Worm (Caenorhabditis elegans) whole organism, L1 larva: ENCODE data around the gene wdr-20.

Source experiments
- C04F5.9 ChIP-seq: sonication (generic microtip); optimal IDR thresholded peaks from 2 replicates; lab custom pipeline; 2016; ENCODE audit warnings: missing genetic modification characterization, missing compliant biosample characterization
- C34B4.2 ChIP-seq: sonication (generic microtip); optimal IDR thresholded peaks from 2 replicates; lab custom pipeline; 2017; ENCODE audit warnings: mild to moderate bottlenecking, missing genetic modification characterization, missing compliant biosample characterization
- F16B12.6 ChIP-seq: fragments of 150-350 bp; optimal IDR thresholded peaks from 2 replicates; lab custom pipeline; 2014; ENCODE audit warnings: missing biosample characterization, missing genetic modification characterization
- Y116A8C.19 ChIP-seq: sonication (generic microtip); optimal IDR thresholded peaks from 2 replicates; lab custom pipeline; 2016; ENCODE audit warnings: missing compliant biosample characterization, missing genetic modification characterization, borderline replicate concordance
- alr-1 ChIP-seq: fragments of 200-800 bp; sonication (Bioruptor generic); optimal IDR thresholded peaks from 2 replicates; lab custom pipeline; 2018; ENCODE audit warnings: borderline replicate concordance, mild to moderate bottlenecking, missing genetic modification characterization, missing compliant biosample characterization
- ama-1 ChIP-seq: fragments of 150-350 bp; optimal IDR thresholded peaks from 2 replicates; lab custom pipeline; 2014
- ceh-8 ChIP-seq: fragments of 200-800 bp; sonication (Bioruptor generic); optimal IDR thresholded peaks from 2 replicates; lab custom pipeline; 2018; ENCODE audit warnings: mild to moderate bottlenecking, missing genetic modification characterization, moderate library complexity, missing compliant biosample characterization
- ceh-82 ChIP-seq, 3 experiments: fragments of 150-350 bp in 1 of 3; sonication (generic microtip) in 2 of 3; optimal IDR thresholded peaks; 2 replicates each; lab custom pipeline; 2014 to 2017; ENCODE audit warnings: missing biosample characterization in 3 of 3, missing genetic modification characterization in 3 of 3
- ces-1 ChIP-seq: fragments of 150-350 bp; optimal IDR thresholded peaks from 2 replicates; lab custom pipeline; 2014; ENCODE audit warnings: missing biosample characterization, missing genetic modification reagents, missing genetic modification characterization
- dsc-1 ChIP-seq: sonication (generic microtip); optimal IDR thresholded peaks from 2 replicates; lab custom pipeline; 2016; ENCODE audit warnings: mild to moderate bottlenecking, missing genetic modification characterization, missing compliant biosample characterization
- efl-3 ChIP-seq: fragments of 200-800 bp; sonication (Bioruptor generic); optimal IDR thresholded peaks from 2 replicates; lab custom pipeline; 2018; ENCODE audit warnings: mild to moderate bottlenecking, missing genetic modification characterization, missing compliant biosample characterization
- egl-27 ChIP-seq, 2 experiments: fragments of 150-350 bp in 1 of 2; sonication (generic microtip); optimal IDR thresholded peaks; 3 replicates each; lab custom pipeline; 2017 to 2018; ENCODE audit warnings: missing biosample characterization in 2 of 2, missing genetic modification characterization in 2 of 2, missing genetic modification reagents in 2 of 2
- elt-2 ChIP-seq: sonication (generic microtip); optimal IDR thresholded peaks from 2 replicates; lab custom pipeline; 2016; ENCODE audit warnings: missing genetic modification characterization, mild to moderate bottlenecking, inconsistent platforms, missing compliant biosample characterization, missing genetic modification reagents
- fkh-10 ChIP-seq: sonication (generic microtip); optimal IDR thresholded peaks from 2 replicates; lab custom pipeline; 2017; ENCODE audit warnings: missing biosample characterization, missing genetic modification reagents, missing genetic modification characterization
- fkh-8 ChIP-seq: sonication (generic microtip); optimal IDR thresholded peaks from 2 replicates; lab custom pipeline; 2016; ENCODE audit warnings: mild to moderate bottlenecking, missing genetic modification characterization, missing compliant biosample characterization
- fos-1 ChIP-seq: fragments of 150-350 bp; optimal IDR thresholded peaks from 2 replicates; lab custom pipeline; 2014; ENCODE audit warnings: missing biosample characterization, missing genetic modification characterization
- hlh-17 ChIP-seq: fragments of 200-800 bp; sonication (Bioruptor generic); optimal IDR thresholded peaks from 2 replicates; lab custom pipeline; 2018; ENCODE audit warnings: missing genetic modification characterization, mild to moderate bottlenecking, missing compliant biosample characterization, moderate library complexity, borderline replicate concordance
- hpl-2 ChIP-seq: fragments of 150-350 bp; optimal IDR thresholded peaks from 2 replicates; lab custom pipeline; 2014; ENCODE audit warnings: missing biosample characterization, missing genetic modification reagents, missing genetic modification characterization
- isw-1 ChIP-seq: fragments of 200-800 bp; sonication (Bioruptor generic); IDR thresholded peaks from 2 replicates; pipeline ENCODE4 v1.3.6; 2022; ENCODE audit warnings: missing genetic modification characterization, missing compliant biosample characterization
- jun-1 ChIP-seq: fragments of 150-350 bp; optimal IDR thresholded peaks from 2 replicates; lab custom pipeline; 2014; ENCODE audit warnings: missing biosample characterization, missing genetic modification reagents, missing genetic modification characterization
- lin-13 ChIP-seq: fragments of 150-350 bp; optimal IDR thresholded peaks from 2 replicates; lab custom pipeline; 2014; ENCODE audit warnings: missing biosample characterization, missing genetic modification reagents, missing genetic modification characterization
- lin-14 ChIP-seq: fragments of 200-800 bp; sonication (Bioruptor generic); optimal IDR thresholded peaks from 2 replicates; lab custom pipeline; 2018; ENCODE audit warnings: mild to moderate bottlenecking, missing genetic modification characterization, moderate library complexity, missing compliant biosample characterization
- lin-35 ChIP-seq, 2 experiments: fragments of 150-350 bp; optimal IDR thresholded peaks; 2 replicates each; lab custom pipeline; 2014; ENCODE audit warnings: missing biosample characterization in 2 of 2, missing genetic modification characterization in 2 of 2, missing genetic modification reagents in 2 of 2
- lin-39 ChIP-seq: fragments of 150-350 bp; optimal IDR thresholded peaks from 2 replicates; lab custom pipeline; 2014; ENCODE audit warnings: missing biosample characterization, missing genetic modification reagents, missing genetic modification characterization
- lsy-2 ChIP-seq, 2 experiments: fragments of 150-350 bp; optimal IDR thresholded peaks; 2 replicates each; lab custom pipeline; 2014; ENCODE audit warnings: missing biosample characterization in 2 of 2, missing genetic modification characterization in 2 of 2
- mdl-1 ChIP-seq, 2 experiments: fragments of 150-350 bp; optimal IDR thresholded peaks; 2 replicates each; lab custom pipeline; 2014 to 2017; ENCODE audit warnings: missing biosample characterization in 2 of 2, missing genetic modification characterization in 2 of 2, inconsistent platforms in 1 of 2
- mef-2 ChIP-seq: fragments of 150-350 bp; optimal IDR thresholded peaks from 2 replicates; lab custom pipeline; 2014; ENCODE audit warnings: missing biosample characterization, missing genetic modification characterization
- mep-1 ChIP-seq: fragments of 150-350 bp; optimal IDR thresholded peaks from 2 replicates; lab custom pipeline; 2014; ENCODE audit warnings: missing biosample characterization, missing genetic modification characterization
- nhr-11 ChIP-seq: fragments of 150-350 bp; optimal IDR thresholded peaks from 2 replicates; lab custom pipeline; 2014; ENCODE audit warnings: missing biosample characterization, missing genetic modification characterization
- nhr-19 ChIP-seq: fragments of 200-800 bp; sonication (Bioruptor generic); conservative IDR thresholded peaks from 2 replicates; pipeline ENCODE4 v1.3.6; 2022; ENCODE audit warnings: missing genetic modification characterization, missing compliant biosample characterization
- nhr-237 ChIP-seq: fragments of 150-350 bp; optimal IDR thresholded peaks from 2 replicates; lab custom pipeline; 2014; ENCODE audit warnings: missing biosample characterization, missing genetic modification characterization
- nhr-28 ChIP-seq: fragments of 150-350 bp; optimal IDR thresholded peaks from 2 replicates; lab custom pipeline; 2014; ENCODE audit warnings: missing biosample characterization, missing genetic modification characterization
- nhr-77 ChIP-seq: fragments of 150-350 bp; optimal IDR thresholded peaks from 2 replicates; lab custom pipeline; 2014; ENCODE audit warnings: missing biosample characterization, missing genetic modification characterization
- nhr-84 ChIP-seq: sonication (generic microtip); optimal IDR thresholded peaks from 2 replicates; lab custom pipeline; 2017; ENCODE audit warnings: missing biosample characterization, missing genetic modification characterization
- nhr-85 ChIP-seq: sonication (generic microtip); peaks from one replicate; lab custom pipeline; 2016; ENCODE audit warnings: missing genetic modification characterization, inconsistent platforms, missing compliant biosample characterization
- nhr-90 ChIP-seq: sonication (generic microtip); optimal IDR thresholded peaks from 2 replicates; lab custom pipeline; 2016; ENCODE audit warnings: mild to moderate bottlenecking, missing genetic modification characterization, missing compliant biosample characterization; ENCODE audit not compliant: poor library complexity
- pax-3 ChIP-seq: fragments of 200-800 bp; sonication (Bioruptor generic); optimal IDR thresholded peaks from 2 replicates; lab custom pipeline; 2018; ENCODE audit warnings: mild to moderate bottlenecking, missing genetic modification characterization, moderate library complexity, missing compliant biosample characterization
- rnt-1 ChIP-seq: sonication (generic microtip); optimal IDR thresholded peaks from 2 replicates; lab custom pipeline; 2016; ENCODE audit warnings: mild to moderate bottlenecking, missing genetic modification characterization, moderate library complexity, missing compliant biosample characterization
- snpc-4 ChIP-seq: fragments of 150-350 bp; optimal IDR thresholded peaks from 2 replicates; lab custom pipeline; 2014; ENCODE audit warnings: missing biosample characterization, missing genetic modification characterization
- snu-23 ChIP-seq: sonication (generic microtip); optimal IDR thresholded peaks from 2 replicates; lab custom pipeline; 2016; ENCODE audit warnings: missing genetic modification characterization, missing compliant biosample characterization
- sox-4 ChIP-seq: sonication (generic microtip); optimal IDR thresholded peaks from 2 replicates; lab custom pipeline; 2016; ENCODE audit warnings: missing genetic modification characterization, missing compliant biosample characterization
- sptf-1 ChIP-seq: fragments of 150-350 bp; optimal IDR thresholded peaks from 2 replicates; lab custom pipeline; 2014; ENCODE audit warnings: missing biosample characterization, missing genetic modification characterization
- unc-130 ChIP-seq: fragments of 150-350 bp; optimal IDR thresholded peaks from 2 replicates; lab custom pipeline; 2017; ENCODE audit warnings: missing biosample characterization, missing genetic modification characterization, inconsistent platforms
- unc-30 ChIP-seq: sonication (generic microtip); optimal IDR thresholded peaks from 2 replicates; lab custom pipeline; 2017; ENCODE audit warnings: missing biosample characterization, missing genetic modification characterization
- unc-62 ChIP-seq: fragments of 150-350 bp; optimal IDR thresholded peaks from 2 replicates; lab custom pipeline; 2014; ENCODE audit warnings: missing biosample characterization, missing genetic modification reagents, missing genetic modification characterization
- unc-86 ChIP-seq: sonication (generic microtip); optimal IDR thresholded peaks from 2 replicates; lab custom pipeline; 2016; ENCODE audit warnings: missing genetic modification characterization, missing compliant biosample characterization
- unc-98 ChIP-seq: fragments of 200-800 bp; sonication (Bioruptor generic); IDR thresholded peaks from 2 replicates; pipeline ENCODE4 v1.3.6; 2022; ENCODE audit warnings: missing genetic modification characterization, missing compliant biosample characterization
- vab-15 ChIP-seq: sonication (generic microtip); optimal IDR thresholded peaks from 2 replicates; lab custom pipeline; 2017; ENCODE audit warnings: missing genotype, mild to moderate bottlenecking, missing genetic modification characterization, missing compliant biosample characterization
- xbp-1 ChIP-seq: sonication (generic microtip); optimal IDR thresholded peaks from 2 replicates; lab custom pipeline; 2016; ENCODE audit warnings: missing genetic modification characterization, missing compliant biosample characterization
- zag-1 ChIP-seq: fragments of 150-350 bp; optimal IDR thresholded peaks from 2 replicates; lab custom pipeline; 2014; ENCODE audit warnings: missing biosample characterization, missing genetic modification characterization
- ztf-11 ChIP-seq, 2 experiments: sonication (generic microtip); optimal IDR thresholded peaks; 2 replicates each; lab custom pipeline; 2016 to 2017; ENCODE audit warnings: missing genetic modification characterization in 2 of 2, missing biosample characterization in 1 of 2, missing compliant biosample characterization in 1 of 2

Gene wdr-20

DNA sequence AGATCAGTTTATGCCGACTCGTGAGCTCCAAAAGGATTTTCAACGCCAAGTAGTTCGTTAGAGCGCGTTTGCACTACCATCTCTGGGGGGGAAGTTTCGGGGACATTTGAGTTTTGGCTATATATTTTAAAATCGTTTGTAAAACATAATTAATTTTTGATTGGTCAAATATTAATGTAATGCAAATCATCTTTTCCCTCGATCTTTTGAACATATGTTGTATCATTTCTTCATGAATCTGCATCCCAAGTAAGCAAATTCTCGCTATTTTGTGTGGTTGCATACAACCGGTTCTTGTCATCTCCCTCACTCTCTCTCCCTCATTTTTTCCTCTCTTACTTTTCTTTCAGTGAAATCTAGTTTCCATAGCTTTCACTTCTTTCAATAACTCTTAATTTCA is 44.2 kb upstream of the wdr-20 start (continued):
- TF ChIP-seq lin-39 (tag; lab: Kevin White, UChicago): no peak
- peak; percentile 79 for TF ChIP-seq xbp-1 (tag; lab: Kevin White, UChicago)
- TF ChIP-seq nhr-77 (tag; lab: Kevin White, UChicago): peak; percentile 70
- no peak for TF ChIP-seq nhr-28 (tag; lab: Kevin White, UChicago)
- no peak for TF ChIP-seq nhr-11 (tag; lab: Kevin White, UChicago)
- TF ChIP-seq ceh-82 (tag; optimal IDR thresholded peaks at IDR 0.05; lab: Kevin White, UChicago): no peak
- peak; percentile 90 for TF ChIP-seq nhr-85 (tag; lab: Kevin White, UChicago)
- TF ChIP-seq unc-86 (tag; lab: Kevin White, UChicago): peak; percentile 53
- TF ChIP-seq Y116A8C.19: no peak
- TF ChIP-seq ama-1 (lab: Kevin White, UChicago): no peak
- no peak for TF ChIP-seq nhr-84 (tag; lab: Kevin White, UChicago)
- peak; percentile 29 for TF ChIP-seq rnt-1 (tag; lab: Kevin White, UChicago)
- peak; percentile 85 for TF ChIP-seq lin-14
- TF ChIP-seq snpc-4 (tag; lab: Kevin White, UChicago): peak; percentile 54
- TF ChIP-seq F16B12.6 (tag; lab: Kevin White, UChicago): no peak
- TF ChIP-seq isw-1 (GFP tag; lab: Robert Waterston, UW): peak; percentile 63
- no peak for TF ChIP-seq hpl-2 (GFP tag; lab: Kevin White, UChicago)
- TF ChIP-seq vab-15: peak; percentile 62
- TF ChIP-seq sptf-1 (tag; lab: Kevin White, UChicago): no peak
- TF ChIP-seq fkh-8 (tag; lab: Kevin White, UChicago): peak; percentile 85
- peak; percentile 39 for TF ChIP-seq jun-1 (tag; lab: Kevin White, UChicago)
- TF ChIP-seq fos-1 (tag; lab: Kevin White, UChicago): no peak
- no peak for TF ChIP-seq unc-98 (GFP tag; lab: Robert Waterston, UW)
- peak; percentile 37 for TF ChIP-seq mep-1
- TF ChIP-seq fkh-10 (GFP tag; lab: Kevin White, UChicago): no peak
- no peak for TF ChIP-seq hlh-17
- TF ChIP-seq elt-2 (tag; lab: Kevin White, UChicago): peak; percentile 24
- no peak for TF ChIP-seq egl-27 (tag; optimal IDR thresholded peaks at IDR 0.05; lab: Kevin White, UChicago)
- no peak for TF ChIP-seq ces-1 (GFP tag; lab: Kevin White, UChicago)
- no peak for TF ChIP-seq efl-3 (GFP tag; lab: Kevin White, UChicago)
- peak; percentile 81 for TF ChIP-seq snu-23
- TF ChIP-seq lsy-2 (tag; optimal IDR thresholded peaks at IDR 0.05; lab: Kevin White, UChicago): peak; percentile 52 to 81
- TF ChIP-seq nhr-90 (tag; lab: Kevin White, UChicago): peak; percentile 80
- TF ChIP-seq pax-3 (tag; lab: Kevin White, UChicago): peak; percentile 78
- peak in 1 of 2 experiments; percentile 60 for TF ChIP-seq ztf-11 (tag; optimal IDR thresholded peaks at IDR 0.05; lab: Kevin White, UChicago)
- no peak for TF ChIP-seq alr-1 (tag; lab: Kevin White, UChicago)

DNA sequence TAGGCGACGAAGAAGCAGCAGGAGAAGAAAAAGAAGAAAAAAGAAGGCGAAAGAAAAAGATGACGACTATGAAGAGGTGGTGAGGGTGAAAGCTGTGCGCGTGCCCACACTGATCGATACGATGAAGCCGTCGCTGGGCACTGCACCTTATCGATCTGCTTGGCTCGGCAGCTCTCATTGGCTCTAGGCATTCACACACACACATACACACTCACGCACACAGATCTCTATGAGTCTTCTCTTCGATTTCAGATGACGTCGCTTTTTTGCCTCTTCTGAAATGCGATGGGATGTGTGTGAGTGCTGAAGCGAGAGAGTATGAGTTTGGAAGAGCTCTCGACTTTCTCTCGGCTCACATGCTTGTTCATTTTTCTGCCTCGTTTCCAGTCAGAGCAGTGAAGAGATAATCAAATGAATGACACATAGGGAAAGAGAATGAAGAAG is 40.7 kb upstream of the wdr-20 start:
- TF ChIP-seq unc-98 (GFP tag; lab: Robert Waterston, UW) (no peak), nhr-237 (tag; lab: Kevin White, UChicago) (peak; percentile 24), ceh-8 (GFP tag; lab: Kevin White, UChicago) (peak; percentile 77), nhr-84 (tag; lab: Kevin White, UChicago) (no peak), ztf-11 (tag; optimal IDR thresholded peaks at IDR 0.05; lab: Kevin White, UChicago) (peak in 1 of 2 experiments; percentile 25), pax-3 (tag; lab: Kevin White, UChicago) (peak; percentile 78), unc-86 (tag; lab: Kevin White, UChicago) (peak; percentile 94), fkh-8 (tag; lab: Kevin White, UChicago) (peak; percentile 98), hpl-2 (GFP tag; lab: Kevin White, UChicago) (no peak), mdl-1 (tag; optimal IDR thresholded peaks at IDR 0.05; lab: Kevin White, UChicago) (peak in 1 of 2 experiments; percentile 51), egl-27 (tag; optimal IDR thresholded peaks at IDR 0.05; lab: Kevin White, UChicago) (peak in 1 of 2 experiments; percentile 27), nhr-19 (GFP tag; lab: Robert Waterston, UW) (peak; percentile 46), unc-30 (tag; lab: Kevin White, UChicago) (no peak), unc-130 (no peak), dsc-1 (tag; lab: Kevin White, UChicago) (peak; percentile 68), lin-13 (peak; percentile 71), unc-62 (GFP tag; lab: Kevin White, UChicago) (no peak), mef-2 (peak; percentile 53), C34B4.2 (tag; lab: Kevin White, UChicago) (no peak), sox-4 (tag; lab: Kevin White, UChicago) (peak; percentile 43), zag-1 (tag; lab: Kevin White, UChicago) (peak; percentile 75), lin-35 (GFP tag; optimal IDR thresholded peaks at IDR 0.05; lab: Kevin White, UChicago) (peak in 1 of 2 experiments; percentile 62), Y116A8C.19 (no peak), C04F5.9 (tag; lab: Kevin White, UChicago) (no peak)
